Worm (Caenorhabditis elegans): Measurements from ENCODE around the gene hach-1.

The hach-1 gene

DNA sequence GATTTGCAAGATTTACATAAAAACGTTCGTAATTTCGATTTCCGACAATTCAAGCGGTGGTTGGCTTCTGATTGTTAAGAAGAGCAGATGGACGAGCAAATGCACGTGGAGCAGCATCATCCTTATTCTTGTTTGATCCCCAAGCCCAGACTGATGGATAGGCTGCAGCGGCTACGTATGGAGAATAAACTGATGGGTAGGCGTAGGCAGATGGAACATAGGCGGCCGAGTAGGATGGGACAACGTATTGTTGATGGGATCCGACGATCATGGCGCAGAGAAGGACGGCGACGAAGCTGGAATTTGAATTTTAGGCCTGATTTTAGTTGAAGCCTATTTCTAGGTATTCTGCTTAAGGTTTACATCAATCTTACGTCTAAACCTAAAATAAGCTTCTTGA lies 13.0 kb downstream of the hach-1 start:
- TF ChIP-seq ceh-82 (tag; optimal IDR thresholded peaks at IDR 0.05) (no peak), mml-1 (tag; optimal IDR thresholded peaks at IDR 0.05) (no peak), lin-15B (tag; optimal IDR thresholded peaks at IDR 0.05) (no peak), ceh-16 (tag; optimal IDR thresholded peaks at IDR 0.05) (no peak), elt-1 (tag; optimal IDR thresholded peaks at IDR 0.05) (no peak), elt-2 (tag; optimal IDR thresholded peaks at IDR 0.05) (no peak), sea-2 (GFP tag; optimal IDR thresholded peaks at IDR 0.05) (no peak), lin-39 (tag; optimal IDR thresholded peaks at IDR 0.05) (no peak), egl-5 (tag; optimal IDR thresholded peaks at IDR 0.05) (no peak), nhr-11 (tag; optimal IDR thresholded peaks at IDR 0.05) (no peak), ztf-11 (tag; optimal IDR thresholded peaks at IDR 0.05) (no peak)

DNA sequence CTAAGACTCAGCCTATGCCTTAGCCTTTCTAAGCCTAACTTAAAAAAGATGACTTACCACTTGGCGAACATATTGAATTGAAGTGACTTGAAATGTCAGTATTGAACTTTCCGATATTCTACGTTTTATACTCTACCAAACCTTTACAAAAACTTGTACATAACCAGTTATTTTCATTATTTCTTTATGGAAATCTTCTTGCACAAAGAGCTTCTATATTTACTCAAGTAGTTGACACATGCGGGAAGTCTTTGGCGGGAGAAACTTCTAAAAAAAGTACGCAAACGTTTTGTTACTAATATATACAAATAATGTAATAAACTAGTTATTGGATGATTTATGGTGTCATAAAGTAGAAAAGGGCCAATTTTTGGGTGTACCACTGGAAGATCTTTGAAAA lies 13.4 kb downstream of the hach-1 start, which contains the start of gene nspb-12:
Gene nspb-12, minus strand, starts transcription at position 101 of the 400 bp plus-strand sequence.
- TF ChIP-seq egl-5 (tag; optimal IDR thresholded peaks at IDR 0.05) (no peak), ceh-9 (tag; optimal IDR thresholded peaks at IDR 0.05) (no peak), nhr-11 (tag; optimal IDR thresholded peaks at IDR 0.05) (no peak), unc-62 (GFP tag; optimal IDR thresholded peaks at IDR 0.05) (no peak), aly-2 (tag; optimal IDR thresholded peaks at IDR 0.05) (no peak), daf-12 (tag; optimal IDR thresholded peaks at IDR 0.05) (no peak), nhr-25 (tag; optimal IDR thresholded peaks at IDR 0.05) (no peak), ceh-28 (tag; optimal IDR thresholded peaks at IDR 0.05) (no peak), unc-39 (tag; optimal IDR thresholded peaks at IDR 0.05) (no peak), skn-1 (tag; optimal IDR thresholded peaks at IDR 0.05) (no peak), lin-39 (tag; optimal IDR thresholded peaks at IDR 0.05) (no peak), eor-1 (tag; optimal IDR thresholded peaks at IDR 0.05) (no peak), ztf-11 (tag; optimal IDR thresholded peaks at IDR 0.05) (no peak), fkh-10 (GFP tag; optimal IDR thresholded peaks at IDR 0.05) (no peak)

DNA sequence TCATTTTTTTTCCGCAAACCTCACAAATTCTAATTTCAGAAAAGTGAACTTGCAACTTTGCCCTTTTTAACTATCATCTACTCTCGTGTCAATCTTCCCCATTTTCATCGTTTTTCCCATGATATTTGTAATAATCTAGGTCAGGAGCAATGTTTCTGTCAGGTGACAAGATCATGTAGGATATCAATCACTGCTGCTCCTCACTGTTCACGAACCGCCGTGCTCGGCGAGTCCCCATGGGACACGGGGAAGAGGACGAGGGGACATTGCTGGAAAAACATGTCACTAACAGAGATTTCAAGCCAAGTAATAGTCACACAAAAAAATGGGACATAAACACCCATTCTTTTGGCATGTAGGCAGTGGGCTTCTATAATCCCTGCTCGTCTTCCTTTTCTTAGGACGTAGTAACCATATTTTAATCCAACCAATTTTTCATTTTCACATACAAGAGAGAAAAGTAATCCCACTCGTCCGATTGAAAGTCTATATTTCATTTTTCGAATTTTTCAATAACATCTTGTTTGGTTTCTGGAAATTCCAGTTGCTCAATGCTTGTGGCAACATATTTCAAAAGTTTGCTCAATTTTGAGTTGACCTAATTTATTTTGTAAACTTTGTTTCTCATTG lies 15.7 kb downstream of the hach-1 start:
- TF ChIP-seq lin-39 (tag; optimal IDR thresholded peaks at IDR 0.05) = peak; percentile 36
- TF ChIP-seq mml-1 (tag; optimal IDR thresholded peaks at IDR 0.05) = no peak
- no peak for TF ChIP-seq jun-1 (tag; optimal IDR thresholded peaks at IDR 0.05)
- TF ChIP-seq nfya-1 (tag; optimal IDR thresholded peaks at IDR 0.05; ENCODE audit: insufficient read depth) = peak; percentile 10
- TF ChIP-seq nhr-76 (tag; optimal IDR thresholded peaks at IDR 0.05) = no peak
- TF ChIP-seq R02D3.7 (tag; optimal IDR thresholded peaks at IDR 0.05) = no peak
- TF ChIP-seq nhr-28 (tag; optimal IDR thresholded peaks at IDR 0.05) = no peak
- no peak for TF ChIP-seq elt-1 (tag; optimal IDR thresholded peaks at IDR 0.05)
- TF ChIP-seq egl-27 (tag; optimal IDR thresholded peaks at IDR 0.05) = no peak

DNA sequence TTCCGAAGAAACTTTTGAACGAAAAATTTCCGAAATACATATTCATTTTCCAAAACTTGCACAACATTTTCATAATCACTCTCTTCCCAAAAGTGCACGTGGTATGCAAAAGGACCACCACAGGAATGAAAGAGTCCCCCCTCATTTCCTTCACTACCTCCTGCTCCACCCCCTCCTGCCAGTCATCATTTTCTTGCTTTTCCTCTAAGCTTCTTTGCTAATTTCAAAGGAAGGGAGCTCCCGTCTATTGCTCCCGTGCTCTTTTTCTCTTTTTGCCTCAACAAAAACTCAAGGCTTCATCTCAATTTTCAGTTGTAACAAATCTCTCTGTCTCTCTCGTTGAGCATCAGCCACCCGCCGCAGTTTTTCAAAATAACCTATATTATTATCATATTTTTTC lies 17.6 kb downstream of the hach-1 start:
- peak; percentile 16 for TF ChIP-seq nfya-1 (tag; optimal IDR thresholded peaks at IDR 0.05; ENCODE audit: insufficient read depth)
- TF ChIP-seq nhr-237 (tag; optimal IDR thresholded peaks at IDR 0.05) = no peak

DNA sequence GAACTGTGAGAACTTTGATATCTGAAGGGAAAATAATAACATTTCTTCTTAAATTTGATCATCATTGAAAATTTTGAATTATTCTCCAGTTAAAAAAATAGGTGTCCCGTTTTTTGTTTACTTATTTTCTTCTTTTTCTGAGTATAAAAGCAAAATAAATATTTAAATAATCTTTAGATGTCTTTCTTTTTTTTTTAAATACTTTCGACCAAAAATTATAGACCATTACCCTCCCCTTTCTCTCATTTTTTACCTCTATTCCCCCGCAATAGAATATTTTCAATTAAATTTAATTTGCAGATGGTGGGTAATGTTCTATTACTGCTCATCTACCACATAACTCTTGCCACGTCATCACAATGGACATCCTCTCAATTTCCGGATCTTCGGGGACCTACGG lies 18.4 kb downstream of the hach-1 start, which contains the start of gene molo-1:
Gene molo-1, plus strand, starts transcription at position 301 of the 400 bp plus-strand sequence.
- TF ChIP-seq elt-1 (tag; optimal IDR thresholded peaks at IDR 0.05) (no peak), lsy-12 (tag; optimal IDR thresholded peaks at IDR 0.05) (no peak), nhr-25 (tag; optimal IDR thresholded peaks at IDR 0.05) (no peak), nfya-1 (tag; optimal IDR thresholded peaks at IDR 0.05; ENCODE audit: insufficient read depth) (no peak), ZK546.5 (tag; optimal IDR thresholded peaks at IDR 0.05) (no peak), nhr-23 (tag; optimal IDR thresholded peaks at IDR 0.05) (no peak), nhr-12 (tag; optimal IDR thresholded peaks at IDR 0.05) (no peak), aly-2 (tag; optimal IDR thresholded peaks at IDR 0.05) (no peak), zag-1 (tag; optimal IDR thresholded peaks at IDR 0.05) (no peak), ama-1 (optimal IDR thresholded peaks at IDR 0.05) (no peak), fkh-2 (tag; optimal IDR thresholded peaks at IDR 0.05) (no peak), ztf-4 (tag; optimal IDR thresholded peaks at IDR 0.05) (no peak), ceh-82 (tag; optimal IDR thresholded peaks at IDR 0.05) (no peak), lin-15B (tag; optimal IDR thresholded peaks at IDR 0.05) (no peak), nhr-11 (tag; optimal IDR thresholded peaks at IDR 0.05) (no peak), nhr-67 (tag; optimal IDR thresholded peaks at IDR 0.05) (no peak), fos-1 (tag; optimal IDR thresholded peaks at IDR 0.05) (no peak), nhr-77 (tag; optimal IDR thresholded peaks at IDR 0.05) (no peak), R02D3.7 (tag; optimal IDR thresholded peaks at IDR 0.05) (no peak)

Measured in whole organism, L3 larva.